Worm (Caenorhabditis elegans): ENCODE results near the gene M01F1.9.

The M01F1.9 gene

ce11 chrIII:3509908-3510307 lies 11.1 kb upstream of the M01F1.9 start, which contains the start of the genes M01F1.4 and mrpl-35:
TSS of gene M01F1.4 (minus strand) at chrIII:3510033.
TSS of gene mrpl-35 (plus strand) at chrIII:3510237.
- no peak for TF ChIP-seq unc-62 (GFP tag; optimal IDR thresholded peaks at IDR 0.05)

- TF ChIP-seq unc-62 (GFP tag; optimal IDR thresholded peaks at IDR 0.05) = no peak
Observed at ce11 chrIII:3505051-3505548, 6.2 kb upstream of the M01F1.9 start, which contains the start of gene lias-1. TSS of gene lias-1 (minus strand) at chrIII:3505101.

ce11 chrIII:3504239-3504638 lies 5.4 kb upstream of the M01F1.9 start:
- TF ChIP-seq unc-62 (GFP tag; optimal IDR thresholded peaks at IDR 0.05) = no peak

ce11 chrIII:3503286-3503685 lies 4.4 kb upstream of the M01F1.9 start, which contains the start of gene rpl-16:
TSS of gene rpl-16 (minus strand) at chrIII:3503604.
- TF ChIP-seq unc-62 (GFP tag; optimal IDR thresholded peaks at IDR 0.05) = no peak

- no peak for TF ChIP-seq unc-62 (GFP tag; optimal IDR thresholded peaks at IDR 0.05)
Observed at ce11 chrIII:3502215-3502838, 3.5 kb upstream of the M01F1.9 start, which contains the start of gene M01F1.8. TSS of gene M01F1.8 (minus strand) at chrIII:3502549.

- no peak for TF ChIP-seq unc-62 (GFP tag; optimal IDR thresholded peaks at IDR 0.05)
Observed at ce11 chrIII:3499850-3500249, 993 bp upstream of the M01F1.9 start.

ce11 chrIII:3493138-3493537 lies 5.7 kb downstream of the M01F1.9 start, which contains the start of gene gly-14:
TSS of gene gly-14 (minus strand) at chrIII:3493238.
- no peak for TF ChIP-seq unc-62 (GFP tag; optimal IDR thresholded peaks at IDR 0.05)

ce11 chrIII:3488224-3488623 lies 10.6 kb downstream of the M01F1.9 start, which contains the start of gene C34C12.7:
TSS of gene C34C12.7 (minus strand) at chrIII:3488341.
- TF ChIP-seq unc-62 (GFP tag; optimal IDR thresholded peaks at IDR 0.05) = no peak

ce11 chrIII:3487133-3487532 lies 11.7 kb downstream of the M01F1.9 start:
- no peak for TF ChIP-seq unc-62 (GFP tag; optimal IDR thresholded peaks at IDR 0.05)

- no peak for TF ChIP-seq unc-62 (GFP tag; optimal IDR thresholded peaks at IDR 0.05)
Observed at ce11 chrIII:3486055-3486454, 12.8 kb downstream of the M01F1.9 start.

- TF ChIP-seq unc-62 (GFP tag; optimal IDR thresholded peaks at IDR 0.05) = no peak
Observed at ce11 chrIII:3484995-3485394, 13.9 kb downstream of the M01F1.9 start.

ce11 chrIII:3482291-3482690 lies 16.6 kb downstream of the M01F1.9 start, which contains the start of gene C34C12.6:
TSS of gene C34C12.6 (plus strand) at chrIII:3482591.
- no peak for TF ChIP-seq unc-62 (GFP tag; optimal IDR thresholded peaks at IDR 0.05)

- TF ChIP-seq unc-62 (GFP tag; optimal IDR thresholded peaks at IDR 0.05) = no peak
Observed at ce11 chrIII:3480950-3481349, 17.9 kb downstream of the M01F1.9 start.

- TF ChIP-seq unc-62 (GFP tag; optimal IDR thresholded peaks at IDR 0.05) = no peak
Observed at ce11 chrIII:3480236-3480635, 18.6 kb downstream of the M01F1.9 start.

ce11 chrIII:3478795-3479398 lies 20.0 kb downstream of the M01F1.9 start:
- TF ChIP-seq unc-62 (GFP tag; optimal IDR thresholded peaks at IDR 0.05) = no peak

ce11 chrIII:3477375-3477774 lies 21.5 kb downstream of the M01F1.9 start:
- no peak for TF ChIP-seq unc-62 (GFP tag; optimal IDR thresholded peaks at IDR 0.05)

- TF ChIP-seq unc-62 (GFP tag; optimal IDR thresholded peaks at IDR 0.05) = no peak
Observed at ce11 chrIII:3476245-3476644, 22.6 kb downstream of the M01F1.9 start.

Data from whole organism, dauer.